Worm (Caenorhabditis elegans) whole organism, L2 larva: ENCODE measurements around the gene unc-36.

ENCODE experiments used
- ama-1 ChIP-seq: fragments of 150-350 bp; optimal IDR thresholded peaks from 2 replicates; lab custom pipeline; 2018; ENCODE audit warnings: inconsistent platforms
- dmd-4 ChIP-seq: sonication (generic microtip); optimal IDR thresholded peaks from 2 replicates; lab custom pipeline; 2017; ENCODE audit warnings: missing biosample characterization, missing genetic modification characterization
- nhr-11 ChIP-seq: fragments of 150-350 bp; optimal IDR thresholded peaks from 2 replicates; lab custom pipeline; 2014; ENCODE audit warnings: missing biosample characterization, missing genetic modification characterization
- unc-62 ChIP-seq: fragments of 150-350 bp; optimal IDR thresholded peaks from 2 replicates; lab custom pipeline; 2014; ENCODE audit warnings: missing biosample characterization, missing genetic modification reagents, missing genetic modification characterization
- ztf-4 ChIP-seq: fragments of 150-350 bp; optimal IDR thresholded peaks from 2 replicates; lab custom pipeline; 2014; ENCODE audit warnings: missing biosample characterization, missing genetic modification characterization

DNA sequence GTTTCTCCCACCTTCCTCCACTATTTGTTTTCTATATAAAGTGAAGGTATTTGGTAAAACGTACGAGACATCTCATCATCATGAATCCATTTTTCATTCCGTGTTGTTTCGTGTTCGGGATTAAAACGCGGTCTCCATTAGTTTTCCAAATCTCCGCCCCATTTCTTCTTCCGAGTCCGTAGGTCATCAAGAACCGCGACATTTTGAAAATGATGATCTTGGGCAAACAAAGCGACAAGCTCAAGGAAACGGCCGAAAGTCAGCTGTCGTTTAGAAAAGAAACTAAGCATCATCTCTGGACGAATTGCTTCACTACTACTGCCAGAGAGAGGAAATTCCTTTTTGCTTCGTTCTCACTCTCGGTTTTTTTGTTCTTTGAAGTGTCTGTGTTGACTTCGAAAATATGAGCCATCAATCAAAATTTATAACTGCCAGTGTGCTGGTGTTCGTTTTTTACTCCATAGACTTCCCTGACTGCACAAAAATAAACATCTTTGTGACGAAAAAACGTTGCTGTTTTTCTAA lies 28.3 kb downstream of the unc-36 start:
- TF ChIP-seq ztf-4 (no peak), nhr-11 (no peak), dmd-4 (tag; lab: Kevin White, UChicago) (no peak), unc-62 (no peak), ama-1 (lab: Kevin White, UChicago) (no peak)
